Worm (Caenorhabditis elegans) whole organism, L1 larva: ENCODE data around the gene zhp-4.

Experiments used
- ceh-88 ChIP-seq: fragments of 200-800 bp; sonication (Bioruptor generic); IDR thresholded peaks from 2 replicates; pipeline ENCODE4 v1.3.6; 2022; ENCODE audit warnings: missing genetic modification characterization, missing compliant biosample characterization
- efl-1 ChIP-seq, 4 experiments: fragments of 150-350 bp; optimal IDR thresholded peaks in 3 of 4; peaks in 1 of 4; 1 replicate in 1 of 4; 2 replicates in 3 of 4; lab custom pipeline; 2014; ENCODE audit warnings: missing biosample characterization in 2 of 4, missing genetic modification characterization in 2 of 4, missing genetic modification reagents in 2 of 4
- lsy-2 ChIP-seq, 2 experiments: fragments of 150-350 bp; optimal IDR thresholded peaks; 2 replicates each; lab custom pipeline; 2014; ENCODE audit warnings: missing biosample characterization in 2 of 2, missing genetic modification characterization in 2 of 2
- nhr-71 ChIP-seq: sonication (generic microtip); optimal IDR thresholded peaks from 2 replicates; lab custom pipeline; 2016; ENCODE audit warnings: mild to moderate bottlenecking, missing genetic modification characterization, moderate library complexity, missing compliant biosample characterization
- snu-23 ChIP-seq: sonication (generic microtip); optimal IDR thresholded peaks from 2 replicates; lab custom pipeline; 2016; ENCODE audit warnings: missing genetic modification characterization, missing compliant biosample characterization

- TF ChIP-seq efl-1 (optimal IDR thresholded peaks at IDR 0.05; lab: Kevin White, UChicago) (no peak), efl-1 (GFP tag; optimal IDR thresholded peaks at IDR 0.05 in 1 of 2; lab: Kevin White, UChicago) (no peak), snu-23 (GFP tag; lab: Kevin White, UChicago) (no peak), lsy-2 (tag; optimal IDR thresholded peaks at IDR 0.05; lab: Kevin White, UChicago) (no peak), ceh-88 (GFP tag; lab: Robert Waterston, UW) (no peak), nhr-71 (tag; lab: Kevin White, UChicago) (no peak)
Measured at ce11 chrV:19116872-19117372, 15.3 kb upstream of the zhp-4 start.
